Worm (Caenorhabditis elegans) whole organism, L4/young adult: ENCODE measurements around the gene F07C3.2.

ENCODE experiments used
- W03F9.2 ChIP-seq: fragments of 150-350 bp; optimal IDR thresholded peaks from 2 replicates; lab custom pipeline; 2014; ENCODE audit warnings: missing biosample characterization, missing genetic modification characterization
- dao-5 ChIP-seq: sonication (generic microtip); optimal IDR thresholded peaks from 2 replicates; lab custom pipeline; 2016; ENCODE audit warnings: missing genotype, missing genetic modification characterization, moderate library complexity, missing compliant biosample characterization
- him-1 ChIP-seq: sonication (generic microtip); optimal IDR thresholded peaks from 2 replicates; lab custom pipeline; 2016; ENCODE audit warnings: missing genotype, missing genetic modification reagents, missing genetic modification characterization, missing compliant biosample characterization

ce11 chrV:9183718-9184441, 42.0 kb upstream of the F07C3.2 start:
- TF ChIP-seq him-1 (tag; lab: Kevin White, UChicago) = no peak
- TF ChIP-seq W03F9.2 = no peak
- TF ChIP-seq dao-5 (tag; lab: Kevin White, UChicago) = no peak
